Fruit fly (Drosophila melanogaster): ENCODE measurements around the gene hng3.

Gene hng3

DNA sequence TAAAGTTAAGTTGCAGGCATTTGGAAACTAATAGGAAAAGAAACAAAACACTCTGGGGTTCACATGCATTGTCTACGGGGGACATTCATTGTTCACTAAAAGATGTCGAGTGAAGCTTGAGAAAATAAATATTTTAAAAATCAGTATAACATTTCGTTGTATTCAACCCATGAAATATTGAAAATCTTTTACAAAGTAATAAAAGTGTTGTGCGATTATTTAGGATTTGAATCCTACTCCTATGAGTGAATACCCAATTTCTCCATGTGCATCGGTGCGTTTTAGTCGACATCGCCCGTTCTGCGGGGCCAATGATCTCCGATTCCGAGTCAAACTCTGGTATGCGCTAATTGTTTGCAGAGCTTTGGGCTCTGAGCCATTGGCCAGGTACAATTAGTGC, 677 bp downstream of the hng3 start (continued):
- TF ChIP-seq CG14667 (GFP tag; IDR thresholded peaks at IDR 0.05), result no peak
- TF ChIP-seq B-H1 (GFP tag; IDR thresholded peaks at IDR 0.05), result no peak
- TF ChIP-seq danr (GFP tag; IDR thresholded peaks at IDR 0.05), result no peak
- no peak for TF ChIP-seq CG18262 (tag; optimal IDR thresholded peaks at IDR 0.05)
- no peak for TF ChIP-seq CG30431 (GFP tag; optimal IDR thresholded peaks at IDR 0.05)
- TF ChIP-seq Ssrp (tag; optimal IDR thresholded peaks at IDR 0.05), result peak; percentile 39
- no peak for TF ChIP-seq wdn (GFP tag; IDR thresholded peaks at IDR 0.05)
- TF ChIP-seq CG2875 (GFP tag; optimal IDR thresholded peaks at IDR 0.05), result peak; percentile 42
- no peak for TF ChIP-seq CG7963 (GFP tag; IDR thresholded peaks at IDR 0.05; ENCODE audit: partially characterized antibody)
- TF ChIP-seq oc (tag; optimal IDR thresholded peaks at IDR 0.05), result no peak
- TF ChIP-seq Pdp1 (GFP tag; optimal IDR thresholded peaks at IDR 0.05), result no peak
- no peak for TF ChIP-seq Dref (GFP tag; IDR thresholded peaks at IDR 0.05)
- TF ChIP-seq CG31224 (GFP tag; IDR thresholded peaks at IDR 0.05), result no peak
- TF ChIP-seq zfh2 (GFP tag; optimal IDR thresholded peaks at IDR 0.05), result no peak
- no peak for TF ChIP-seq CG17186 (GFP tag; optimal IDR thresholded peaks at IDR 0.05)
- TF ChIP-seq CG14965 (GFP tag; optimal IDR thresholded peaks at IDR 0.05; ENCODE audit: borderline replicate concordance), result no peak
- TF ChIP-seq chinmo (GFP tag; IDR thresholded peaks at IDR 0.05; ENCODE audit: partially characterized antibody), result 0 out of 4 replicates have a peak, but pooled peaks have one; percentile 39
- no peak for TF ChIP-seq Chrac-16 (GFP tag; optimal IDR thresholded peaks at IDR 0.05)
- no peak for TF ChIP-seq CG9797 (GFP tag; optimal IDR thresholded peaks at IDR 0.05)
- no peak for TF ChIP-seq CG33213 (GFP tag; optimal IDR thresholded peaks at IDR 0.05)
- no peak for TF ChIP-seq CG7987 (GFP tag; optimal IDR thresholded peaks at IDR 0.05)
- peak; percentile 64 for TF ChIP-seq Sox102F (GFP tag; optimal IDR thresholded peaks at IDR 0.05)
- no peak for TF ChIP-seq sqz (GFP tag; optimal IDR thresholded peaks at IDR 0.05)
- TF ChIP-seq cwo (GFP tag; optimal IDR thresholded peaks at IDR 0.05), result no peak
- TF ChIP-seq CG6254 (GFP tag; optimal IDR thresholded peaks at IDR 0.05), result no peak
- TF ChIP-seq CG4282 (GFP tag; optimal IDR thresholded peaks at IDR 0.05), result no peak
- TF ChIP-seq CG14014 (GFP tag; IDR thresholded peaks at IDR 0.05), result no peak
- no peak for TF ChIP-seq Spps (tag; optimal IDR thresholded peaks at IDR 0.05)
- no peak for TF ChIP-seq z (GFP tag; IDR thresholded peaks at IDR 0.05)
- TF ChIP-seq CG12769 (tag; optimal IDR thresholded peaks at IDR 0.05), result no peak

DNA sequence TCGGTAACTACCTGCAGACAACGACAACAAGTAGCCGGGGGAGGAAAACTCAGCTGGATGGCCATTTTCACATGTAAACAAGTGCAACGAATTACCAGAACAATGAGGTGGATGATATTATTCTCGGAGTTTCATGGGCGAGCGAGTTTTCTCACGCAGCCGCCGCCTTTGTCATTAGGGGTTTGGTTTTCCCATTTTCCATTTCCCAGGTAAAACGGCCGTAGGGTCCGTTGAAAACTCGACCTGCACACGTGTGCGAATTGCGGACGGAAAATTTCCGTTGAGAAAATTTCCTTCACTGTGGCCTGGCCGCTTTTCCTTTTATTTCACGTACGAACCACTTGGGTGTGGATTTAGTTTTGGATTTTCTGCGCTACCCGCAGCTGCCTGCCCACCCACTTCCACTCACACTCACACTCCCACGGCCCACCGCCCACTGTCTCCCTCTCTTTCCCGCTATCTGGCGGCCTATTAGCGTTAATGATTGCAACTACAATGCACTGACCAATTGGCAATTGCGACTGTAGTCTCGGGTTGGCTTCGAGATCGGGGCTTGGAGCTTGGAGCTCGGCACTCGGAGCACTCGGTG, 1.6 kb downstream of the hng3 start:
- TF ChIP-seq odd (GFP tag; optimal IDR thresholded peaks at IDR 0.05), result no peak
- 0 out of 2 replicates have a peak, but pooled peaks have one; percentile 9 for TF ChIP-seq Ada2b (GFP tag; IDR thresholded peaks at IDR 0.05)
- peak; percentile 24 for TF ChIP-seq Rfx (GFP tag; IDR thresholded peaks at IDR 0.05)
- no peak for TF ChIP-seq al (GFP tag; IDR thresholded peaks at IDR 0.05)
- TF ChIP-seq stc (GFP tag; IDR thresholded peaks at IDR 0.05), result 0 out of 2 replicates have a peak, but pooled peaks have one; percentile 11
- no peak for TF ChIP-seq CG8944 (GFP tag; optimal IDR thresholded peaks at IDR 0.05)
- no peak for TF ChIP-seq CG17328 (GFP tag; IDR thresholded peaks at IDR 0.05)
- no peak for TF ChIP-seq CG30020 (tag; optimal IDR thresholded peaks at IDR 0.05)
- TF ChIP-seq chinmo (GFP tag; IDR thresholded peaks at IDR 0.05; ENCODE audit: partially characterized antibody), result no peak
- 0 out of 2 replicates have a peak, but pooled peaks have one; percentile 12 for TF ChIP-seq sim (GFP tag; IDR thresholded peaks at IDR 0.05)
- TF ChIP-seq ara (GFP tag; IDR thresholded peaks at IDR 0.05), result no peak
- TF ChIP-seq CG12155 (GFP tag; optimal IDR thresholded peaks at IDR 0.05), result no peak
- peak; percentile 63 for TF ChIP-seq zen (tag; optimal IDR thresholded peaks at IDR 0.05)
- no peak for TF ChIP-seq mam (GFP tag; optimal IDR thresholded peaks at IDR 0.05)
- no peak for TF ChIP-seq CG11723 (GFP tag; optimal IDR thresholded peaks at IDR 0.05)
- no peak for TF ChIP-seq gcm (GFP tag; optimal IDR thresholded peaks at IDR 0.05)
- TF ChIP-seq luna (GFP tag; optimal IDR thresholded peaks at IDR 0.05), result no peak
- no peak for TF ChIP-seq CG12299 (tag; optimal IDR thresholded peaks at IDR 0.05)
- peak; percentile 56 for TF ChIP-seq pros (GFP tag; optimal IDR thresholded peaks at IDR 0.05)
- TF ChIP-seq ken (GFP tag; IDR thresholded peaks at IDR 0.05), result no peak
- TF ChIP-seq CG31224 (GFP tag; IDR thresholded peaks at IDR 0.05), result no peak
- no peak for TF ChIP-seq CG16863 (GFP tag; optimal IDR thresholded peaks at IDR 0.05)
- TF ChIP-seq vnd (GFP tag; IDR thresholded peaks at IDR 0.05; ENCODE audit: partially characterized antibody), result no peak

Measured in whole organism, embryonic.